Worm (Caenorhabditis elegans): ENCODE data around the gene clec-147.

clec-147 gene

DNA sequence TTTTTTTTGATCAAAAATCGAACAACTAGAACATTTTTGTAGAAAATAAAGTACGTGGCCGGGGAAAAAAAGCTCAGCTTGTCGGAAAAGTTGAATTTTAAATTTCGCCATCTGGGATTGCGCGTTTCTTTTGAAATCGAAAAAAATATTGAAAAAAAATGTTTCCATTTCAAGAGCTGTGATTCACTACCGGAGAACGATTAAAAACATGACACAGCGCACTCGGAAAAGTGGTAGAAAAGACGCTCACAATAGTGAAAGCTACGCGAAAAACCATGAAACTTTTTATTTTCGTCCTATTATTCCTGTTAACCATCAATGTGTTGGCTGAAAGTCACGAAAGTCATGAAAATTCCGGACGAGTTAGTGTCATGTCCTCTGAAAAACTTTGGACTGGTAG, at the start of gene clec-147, which contains the start of gene C04H5.7:
Gene clec-147 (minus strand): TSS at position 101 of the 400 bp plus-strand sequence.
Gene C04H5.7 (plus strand): TSS at position 219 of the 400 bp plus-strand sequence.
- TF ChIP-seq flt-1 (GFP tag; IDR thresholded peaks at IDR 0.05) = no peak

- TF ChIP-seq tbx-11 (GFP tag; IDR thresholded peaks at IDR 0.05) = no peak
- no peak for TF ChIP-seq ets-7 (tag; optimal IDR thresholded peaks at IDR 0.05)
- no peak for TF ChIP-seq aly-1 (tag; optimal IDR thresholded peaks at IDR 0.05)
- TF ChIP-seq sea-1 (GFP tag; conservative IDR thresholded peaks at IDR 0.05) = no peak
These were observed 49.8 kb upstream of the clec-147 start, which contains the start of gene C01G12.5 for ce11 chrII:14587407-14587806. C01G12.5 (minus strand) TSS chrII:14587507.

- no peak for TF ChIP-seq ama-1 (optimal IDR thresholded peaks at IDR 0.05)
- TF ChIP-seq flt-1 (GFP tag; IDR thresholded peaks at IDR 0.05) = no peak
- no peak for TF ChIP-seq sea-1 (GFP tag; conservative IDR thresholded peaks at IDR 0.05)
- no peak for TF ChIP-seq pes-1 (GFP tag; IDR thresholded peaks at IDR 0.05)
- no peak for TF ChIP-seq scrt-1 (GFP tag; IDR thresholded peaks at IDR 0.05)
- TF ChIP-seq hnd-1 (tag; optimal IDR thresholded peaks at IDR 0.05) = no peak
- TF ChIP-seq hmbx-1 (tag; optimal IDR thresholded peaks at IDR 0.05) = no peak
- TF ChIP-seq ceh-36 (tag; optimal IDR thresholded peaks at IDR 0.05) = no peak
- TF ChIP-seq tbx-37 (GFP tag; conservative IDR thresholded peaks at IDR 0.05) = no peak
- TF ChIP-seq aly-1 (tag; optimal IDR thresholded peaks at IDR 0.05) = no peak
- TF ChIP-seq ceh-13 (GFP tag; optimal IDR thresholded peaks at IDR 0.05) = no peak
- no peak for TF ChIP-seq B0310.2 (tag; optimal IDR thresholded peaks at IDR 0.05)
- TF ChIP-seq ets-7 (tag; optimal IDR thresholded peaks at IDR 0.05) = no peak
- no peak for TF ChIP-seq tra-4 (tag; optimal IDR thresholded peaks at IDR 0.05)
- no peak for TF ChIP-seq hmg-4 (GFP tag; optimal IDR thresholded peaks at IDR 0.05)
- no peak for TF ChIP-seq tbx-11 (GFP tag; IDR thresholded peaks at IDR 0.05)
- TF ChIP-seq F13C5.2 (tag; optimal IDR thresholded peaks at IDR 0.05) = no peak
These were observed 44.6 kb upstream of the clec-147 start, which contains the start of gene C01G12.3 for ce11 chrII:14582206-14582605. C01G12.3 (minus strand) TSS chrII:14582306.

DNA sequence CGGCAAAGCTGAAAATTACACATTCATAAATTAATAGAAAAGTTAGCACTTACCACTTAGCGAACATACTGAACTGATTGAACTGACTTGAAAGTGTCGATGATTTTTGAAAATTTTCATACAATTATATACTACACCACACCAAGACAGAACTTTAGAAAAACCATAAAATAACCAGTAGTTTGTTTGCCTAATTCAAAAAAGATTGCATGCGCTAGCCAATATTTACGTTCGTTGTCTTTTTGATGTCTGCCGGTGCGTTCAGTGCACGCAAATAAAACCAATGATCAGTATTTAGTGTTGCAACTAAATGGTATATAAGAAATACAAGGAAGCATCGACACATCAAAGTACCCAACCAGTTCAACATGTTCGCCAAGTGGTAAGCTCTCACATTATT, 42.9 kb upstream of the clec-147 start, which contains the start of the genes nspb-8 and nspb-9:
Gene nspb-8 (minus strand): TSS at position 101 of the 400 bp plus-strand sequence.
Gene nspb-9 (plus strand): TSS at position 311 of the 400 bp plus-strand sequence.
- TF ChIP-seq tbx-37 (GFP tag; conservative IDR thresholded peaks at IDR 0.05) (no peak), F13C5.2 (tag; optimal IDR thresholded peaks at IDR 0.05) (no peak), ceh-36 (tag; optimal IDR thresholded peaks at IDR 0.05) (no peak), B0310.2 (tag; optimal IDR thresholded peaks at IDR 0.05) (no peak), flt-1 (GFP tag; IDR thresholded peaks at IDR 0.05) (no peak), hmg-4 (GFP tag; optimal IDR thresholded peaks at IDR 0.05) (no peak), ets-7 (tag; optimal IDR thresholded peaks at IDR 0.05) (no peak), pes-1 (GFP tag; IDR thresholded peaks at IDR 0.05) (no peak), sea-1 (GFP tag; conservative IDR thresholded peaks at IDR 0.05) (no peak), hmbx-1 (tag; optimal IDR thresholded peaks at IDR 0.05) (no peak), tbx-11 (GFP tag; IDR thresholded peaks at IDR 0.05) (no peak), ama-1 (optimal IDR thresholded peaks at IDR 0.05) (no peak), hnd-1 (tag; optimal IDR thresholded peaks at IDR 0.05) (no peak), scrt-1 (GFP tag; IDR thresholded peaks at IDR 0.05) (no peak), ceh-13 (GFP tag; optimal IDR thresholded peaks at IDR 0.05) (no peak), aly-1 (tag; optimal IDR thresholded peaks at IDR 0.05) (no peak)

ce11 chrII:14578716-14579115, 41.1 kb upstream of the clec-147 start, which contains the start of gene C01G12.9:
C01G12.9 (plus strand) TSS chrII:14579016.
- TF ChIP-seq B0310.2 (tag; optimal IDR thresholded peaks at IDR 0.05) (no peak), scrt-1 (GFP tag; IDR thresholded peaks at IDR 0.05) (no peak)

- TF ChIP-seq ceh-13 (GFP tag; optimal IDR thresholded peaks at IDR 0.05) = no peak
- no peak for TF ChIP-seq tra-4 (tag; optimal IDR thresholded peaks at IDR 0.05)
- TF ChIP-seq hnd-1 (tag; optimal IDR thresholded peaks at IDR 0.05) = no peak
- no peak for TF ChIP-seq hmg-4 (GFP tag; optimal IDR thresholded peaks at IDR 0.05)
- no peak for TF ChIP-seq tbx-37 (GFP tag; conservative IDR thresholded peaks at IDR 0.05)
- no peak for TF ChIP-seq hmbx-1 (tag; optimal IDR thresholded peaks at IDR 0.05)
- TF ChIP-seq pes-1 (GFP tag; IDR thresholded peaks at IDR 0.05) = no peak
- no peak for TF ChIP-seq ama-1 (optimal IDR thresholded peaks at IDR 0.05)
- TF ChIP-seq F13C5.2 (tag; optimal IDR thresholded peaks at IDR 0.05) = no peak
These were observed 40.4 kb upstream of the clec-147 start, which contains the start of gene nspb-7 for ce11 chrII:14578013-14578412. nspb-7 (plus strand) TSS chrII:14578313.

- TF ChIP-seq ceh-36 (tag; optimal IDR thresholded peaks at IDR 0.05) (no peak), tbx-37 (GFP tag; conservative IDR thresholded peaks at IDR 0.05) (no peak), ama-1 (optimal IDR thresholded peaks at IDR 0.05) (no peak), tra-4 (tag; optimal IDR thresholded peaks at IDR 0.05) (no peak), ceh-13 (GFP tag; optimal IDR thresholded peaks at IDR 0.05) (no peak), hnd-1 (tag; optimal IDR thresholded peaks at IDR 0.05) (no peak), aly-1 (tag; optimal IDR thresholded peaks at IDR 0.05) (no peak), pes-1 (GFP tag; IDR thresholded peaks at IDR 0.05) (no peak), B0310.2 (tag; optimal IDR thresholded peaks at IDR 0.05) (no peak), hmg-4 (GFP tag; optimal IDR thresholded peaks at IDR 0.05) (no peak), tbx-11 (GFP tag; IDR thresholded peaks at IDR 0.05) (no peak), scrt-1 (GFP tag; IDR thresholded peaks at IDR 0.05) (no peak), flt-1 (GFP tag; IDR thresholded peaks at IDR 0.05) (no peak), ets-7 (tag; optimal IDR thresholded peaks at IDR 0.05) (no peak), sea-1 (GFP tag; conservative IDR thresholded peaks at IDR 0.05) (no peak), F13C5.2 (tag; optimal IDR thresholded peaks at IDR 0.05) (no peak)
These were observed 38.8 kb upstream of the clec-147 start, which contains the start of gene C01G12.13 for ce11 chrII:14576429-14576828. C01G12.13 (plus strand) TSS chrII:14576729.

DNA sequence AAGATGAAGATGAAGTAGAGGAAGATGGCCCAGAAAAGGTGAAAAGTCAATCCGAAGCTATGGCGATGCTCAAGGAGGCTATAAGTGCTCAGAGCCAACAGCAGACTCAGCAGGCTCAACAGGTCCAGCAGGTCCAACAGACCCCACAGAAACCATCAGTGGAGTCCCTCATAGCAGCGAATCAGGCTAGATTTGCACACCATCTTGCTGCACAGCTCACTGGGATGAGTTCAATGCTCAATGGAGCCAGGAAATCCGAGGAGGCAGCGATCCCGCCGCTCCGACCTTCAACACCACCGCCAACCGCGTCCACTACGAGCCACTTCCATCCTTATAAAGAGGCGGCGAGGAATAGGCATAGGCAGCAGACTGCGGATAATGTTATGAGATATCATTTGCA, 37.2 kb upstream of the clec-147 start:
- TF ChIP-seq ets-7 (tag; optimal IDR thresholded peaks at IDR 0.05) (no peak), scrt-1 (GFP tag; IDR thresholded peaks at IDR 0.05) (no peak), tbx-11 (GFP tag; IDR thresholded peaks at IDR 0.05) (no peak), tbx-37 (GFP tag; conservative IDR thresholded peaks at IDR 0.05) (no peak), F13C5.2 (tag; optimal IDR thresholded peaks at IDR 0.05) (no peak), ceh-13 (GFP tag; optimal IDR thresholded peaks at IDR 0.05) (no peak), aly-1 (tag; optimal IDR thresholded peaks at IDR 0.05) (no peak), pes-1 (GFP tag; IDR thresholded peaks at IDR 0.05) (no peak), sea-1 (GFP tag; conservative IDR thresholded peaks at IDR 0.05) (no peak), flt-1 (GFP tag; IDR thresholded peaks at IDR 0.05) (no peak), hmbx-1 (tag; optimal IDR thresholded peaks at IDR 0.05) (no peak), hnd-1 (tag; optimal IDR thresholded peaks at IDR 0.05) (no peak)

Measured in whole organism, early embryonic.